Worm (Caenorhabditis elegans) whole organism, L2 larva: ENCODE measurements around the gene C14E2.4.

ENCODE experiments used
- R02D3.7 ChIP-seq: fragments of 150-350 bp; optimal IDR thresholded peaks from 2 replicates; lab custom pipeline; 2014; ENCODE audit warnings: missing biosample characterization, missing genetic modification characterization
- alr-1 ChIP-seq: fragments of 150-350 bp; optimal IDR thresholded peaks from 2 replicates; lab custom pipeline; 2014; ENCODE audit warnings: missing biosample characterization, missing genetic modification characterization
- ama-1 ChIP-seq: fragments of 150-350 bp; optimal IDR thresholded peaks from 2 replicates; lab custom pipeline; 2018; ENCODE audit warnings: inconsistent platforms
- elt-3 ChIP-seq: sonication (generic microtip); optimal IDR thresholded peaks from 2 replicates; lab custom pipeline; 2017; ENCODE audit warnings: missing biosample characterization, missing genetic modification characterization
- mdl-1 ChIP-seq, 2 experiments: fragments of 150-350 bp in 1 of 2; sonication (generic microtip) in 1 of 2; optimal IDR thresholded peaks; 2 replicates each; lab custom pipeline; 2017; ENCODE audit warnings: missing biosample characterization in 2 of 2, missing genetic modification characterization in 2 of 2
- nhr-6 ChIP-seq: fragments of 150-350 bp; optimal IDR thresholded peaks from 2 replicates; lab custom pipeline; 2014; ENCODE audit warnings: missing biosample characterization, missing genetic modification characterization
- zag-1 ChIP-seq: fragments of 150-350 bp; optimal IDR thresholded peaks from 2 replicates; lab custom pipeline; 2014; ENCODE audit warnings: missing biosample characterization, missing genetic modification characterization

DNA sequence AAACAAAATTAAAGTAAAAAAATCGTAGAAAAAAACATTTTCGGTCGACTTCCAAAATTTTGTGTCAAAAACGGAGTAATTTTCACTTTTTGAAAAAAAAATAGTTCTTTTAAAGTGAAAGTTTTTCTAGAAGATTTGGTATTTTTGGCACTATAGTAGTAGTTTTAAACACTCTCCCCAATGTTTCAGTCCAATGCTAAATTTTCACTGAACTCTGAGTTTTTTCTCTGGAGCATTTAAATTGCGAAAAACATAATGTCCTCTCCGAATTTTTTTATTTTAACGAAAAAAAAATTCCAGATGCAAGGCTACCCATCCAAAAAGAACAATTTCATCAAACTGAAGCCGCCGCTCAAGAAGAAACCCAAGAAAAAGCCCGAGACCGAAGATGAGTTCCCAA is 5.0 kb downstream of the C14E2.4 start, which contains the start of gene C14E2.7:
- no peak for TF ChIP-seq elt-3 (tag; lab: Kevin White, UChicago)
- no peak for TF ChIP-seq alr-1 (tag; lab: Kevin White, UChicago)
- no peak for TF ChIP-seq R02D3.7 (tag; lab: Kevin White, UChicago)
- TF ChIP-seq nhr-6 (tag; lab: Kevin White, UChicago), result no peak
- TF ChIP-seq zag-1 (tag; lab: Kevin White, UChicago), result no peak
- no peak for TF ChIP-seq ama-1 (lab: Kevin White, UChicago)
- TF ChIP-seq mdl-1 (tag; optimal IDR thresholded peaks at IDR 0.05; lab: Kevin White, UChicago), result no peak
